Fruit fly (Drosophila melanogaster): ENCODE measurements around the gene CG45307.
A peak's percentile ranks its signal among the peaks of the same experiment; 100 is the strongest.

DNA sequence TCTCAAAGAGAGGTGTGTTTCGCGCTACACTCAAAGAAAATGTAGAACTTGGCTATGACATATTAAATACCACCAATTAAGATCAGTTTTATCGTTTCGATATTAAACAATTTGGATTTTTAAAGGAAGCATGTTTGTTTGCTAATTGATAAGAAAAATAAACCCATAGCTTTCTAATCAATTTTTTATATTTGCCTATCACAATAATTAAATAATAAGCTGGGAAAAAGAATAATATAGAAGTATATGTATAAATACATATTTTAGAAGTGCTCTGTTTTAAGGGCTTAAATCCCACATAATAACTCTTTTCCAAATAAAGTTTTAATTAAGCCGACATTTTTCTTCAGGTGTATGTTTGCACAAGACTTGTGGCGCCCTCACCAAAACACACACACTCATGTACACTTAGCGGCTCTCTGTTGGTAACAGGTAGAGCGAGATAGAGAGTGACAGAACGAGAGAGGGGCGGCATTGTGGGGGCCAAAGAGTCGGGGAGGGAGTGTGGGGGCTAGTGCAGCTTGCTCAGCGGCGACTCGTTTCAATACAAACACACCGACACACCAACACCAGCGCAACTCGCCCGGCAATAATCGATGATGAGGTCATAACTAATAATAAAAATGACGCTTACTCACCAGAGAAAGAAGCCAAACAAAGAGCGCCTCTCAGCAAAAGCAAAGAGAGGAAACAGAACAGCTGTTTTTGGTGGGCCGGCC is 34.1 kb downstream of the CG45307 start:
- TF ChIP-seq kay (GFP tag; ENCODE audit: borderline replicate concordance) (peak; percentile 70), Mnt (GFP tag; optimal IDR thresholded peaks at IDR 0.05) (peak; percentile 71), pad (GFP tag; optimal IDR thresholded peaks at IDR 0.05) (peak; percentile 73), CG7045 (GFP tag; optimal IDR thresholded peaks at IDR 0.05) (peak; percentile 94), cnc (optimal IDR thresholded peaks at IDR 0.05) (no peak), toe (GFP tag; optimal IDR thresholded peaks at IDR 0.05) (peak; percentile 77), CG5204 (GFP tag; optimal IDR thresholded peaks at IDR 0.05) (peak; percentile 87), ovo (GFP tag; optimal IDR thresholded peaks at IDR 0.05) (peak; percentile 13), CG33017 (tag; optimal IDR thresholded peaks at IDR 0.05) (peak; percentile 86), CG7101 (tag; optimal IDR thresholded peaks at IDR 0.05) (peak; percentile 89)
